Fruit fly (Drosophila melanogaster) whole organism, embryonic: ENCODE results near the gene Kua.

Experiments
- Abd-B ChIP-seq: fragments of 200-800 bp; sonication (Bioruptor generic); optimal IDR thresholded peaks from 2 replicates; lab custom pipeline; 2018; ENCODE audit warnings: missing biosample characterization, mild to moderate bottlenecking, missing genetic modification characterization, moderate library complexity
- Bdp1 ChIP-seq: fragments of 200-800 bp; sonication (Bioruptor generic); optimal IDR thresholded peaks from 3 replicates; lab custom pipeline; 2016; ENCODE audit warnings: missing biosample characterization, missing genetic modification characterization
- Bteb2 ChIP-seq: fragments of 200-800 bp; sonication (Bioruptor generic); optimal IDR thresholded peaks from 2 replicates; lab custom pipeline; 2016; ENCODE audit warnings: missing biosample characterization, missing genetic modification characterization
- CG11456 ChIP-seq: fragments of 200-800 bp; sonication (Bioruptor generic); IDR thresholded peaks from 3 replicates; pipeline ENCODE4 v1.3.6; 2022; ENCODE audit warnings: missing biosample characterization, missing genetic modification characterization
- CG11560 ChIP-seq: fragments of 200-800 bp; sonication (Bioruptor generic); IDR thresholded peaks from 3 replicates; pipeline ENCODE4 v1.3.6; 2022; ENCODE audit warnings: missing biosample characterization, missing genetic modification characterization
- CG12659 ChIP-seq: fragments of 200-800 bp; sonication (Bioruptor generic); optimal IDR thresholded peaks from 3 replicates; lab custom pipeline; 2017; ENCODE audit warnings: mild to moderate bottlenecking, missing biosample characterization, missing genetic modification reagents, missing genetic modification characterization
- CG14441 ChIP-seq: fragments of 200-800 bp; sonication (Bioruptor generic); IDR thresholded peaks from 2 replicates; pipeline ENCODE4 v1.3.6; 2022; ENCODE audit warnings: missing biosample characterization, missing genetic modification characterization
- CG15601 ChIP-seq: fragments of 200-800 bp; sonication (Bioruptor generic); optimal IDR thresholded peaks from 3 replicates; lab custom pipeline; 2019; ENCODE audit warnings: missing biosample characterization, mild to moderate bottlenecking, missing genetic modification characterization, moderate library complexity
- CG1603 ChIP-seq: fragments of 200-800 bp; sonication (Bioruptor generic); optimal IDR thresholded peaks from 2 replicates; lab custom pipeline; 2019; ENCODE audit warnings: missing biosample characterization, mild to moderate bottlenecking, missing genetic modification characterization, moderate library complexity
- CG1647 ChIP-seq: fragments of 200-800 bp; sonication (Bioruptor generic); optimal IDR thresholded peaks from 3 replicates; lab custom pipeline; 2016; ENCODE audit warnings: missing biosample characterization, missing genetic modification characterization
- CG16863 ChIP-seq: fragments of 200-800 bp; sonication (Bioruptor generic); optimal IDR thresholded peaks from 3 replicates; lab custom pipeline; 2016; ENCODE audit warnings: missing biosample characterization, missing genetic modification characterization
- CG2116 ChIP-seq: fragments of 200-800 bp; sonication (Bioruptor generic); optimal IDR thresholded peaks from 3 replicates; lab custom pipeline; 2018; ENCODE audit warnings: missing biosample characterization, mild to moderate bottlenecking, missing genetic modification characterization
- CG2712 ChIP-seq: fragments of 200-800 bp; optimal IDR thresholded peaks from 3 replicates; lab custom pipeline; 2019; ENCODE audit warnings: missing biosample characterization, mild to moderate bottlenecking, missing genetic modification characterization, moderate library complexity
- CG3065 ChIP-seq: fragments of 200-800 bp; sonication (Bioruptor generic); optimal IDR thresholded peaks from 2 replicates; lab custom pipeline; 2016; ENCODE audit warnings: missing biosample characterization, missing genetic modification characterization
- CG32532 ChIP-seq: fragments of 200-800 bp; sonication (Bioruptor generic); IDR thresholded peaks from 2 replicates; pipeline ENCODE4 v1.3.6; 2022; ENCODE audit warnings: missing biosample characterization, missing genetic modification characterization
- CG4282 ChIP-seq: fragments of 200-800 bp; sonication (Bioruptor generic); optimal IDR thresholded peaks from 2 replicates; lab custom pipeline; 2016; ENCODE audit warnings: missing biosample characterization, missing genetic modification characterization
- CG6813 ChIP-seq: fragments of 200-800 bp; sonication (Bioruptor generic); optimal IDR thresholded peaks from 2 replicates; lab custom pipeline; 2017; ENCODE audit warnings: missing biosample characterization, missing genetic modification characterization, mild to moderate bottlenecking, moderate library complexity, missing genetic modification reagents
- CG8388 ChIP-seq: fragments of 200-800 bp; sonication (Bioruptor generic); optimal IDR thresholded peaks from 2 replicates; lab custom pipeline; 2019; ENCODE audit warnings: missing biosample characterization, mild to moderate bottlenecking, missing genetic modification characterization, moderate library complexity
- CHES-1-like ChIP-seq: fragments of 200-800 bp; sonication (Bioruptor generic); optimal IDR thresholded peaks from 2 replicates; lab custom pipeline; 2016; ENCODE audit warnings: missing biosample characterization, missing genetic modification characterization
- CrebB ChIP-seq: fragments of 200-800 bp; sonication (Bioruptor generic); optimal IDR thresholded peaks from 3 replicates; lab custom pipeline; 2018; ENCODE audit warnings: missing biosample characterization, mild to moderate bottlenecking, missing genetic modification characterization
- Dbx ChIP-seq: fragments of 200-800 bp; sonication (Bioruptor generic); IDR thresholded peaks from 3 replicates; pipeline ENCODE4 v1.3.6; 2022; ENCODE audit warnings: missing biosample characterization, missing genetic modification characterization
- Dp ChIP-seq: fragments of 200-800 bp; sonication (Bioruptor generic); optimal IDR thresholded peaks from 2 replicates; lab custom pipeline; 2018; ENCODE audit warnings: missing biosample characterization, mild to moderate bottlenecking, missing genetic modification characterization, moderate library complexity
- HLH54F ChIP-seq: fragments of 200-800 bp; sonication (Bioruptor generic); optimal IDR thresholded peaks from 3 replicates; lab custom pipeline; 2016; ENCODE audit warnings: missing biosample characterization, missing genetic modification characterization
- Hey ChIP-seq: fragments of 200-800 bp; sonication (Bioruptor generic); optimal IDR thresholded peaks from 3 replicates; lab custom pipeline; 2018; ENCODE audit warnings: missing biosample characterization, mild to moderate bottlenecking, missing genetic modification characterization
- HmgZ ChIP-seq: fragments of 200-800 bp; sonication (Bioruptor generic); optimal IDR thresholded peaks from 2 replicates; lab custom pipeline; 2018; ENCODE audit warnings: missing biosample characterization, mild to moderate bottlenecking, missing genetic modification characterization
- Lhr ChIP-seq: fragments of 200-800 bp; sonication (Bioruptor generic); optimal IDR thresholded peaks from 3 replicates; lab custom pipeline; 2017; ENCODE audit warnings: mild to moderate bottlenecking, missing biosample characterization, missing genetic modification reagents, missing genetic modification characterization
- Lpt ChIP-seq: fragments of >200 bp; optimal IDR thresholded peaks from 2 replicates; lab custom pipeline; 2018; ENCODE audit warnings: missing biosample characterization, missing genetic modification characterization
- Mad ChIP-seq: fragments of 200-800 bp; sonication (Bioruptor generic); optimal IDR thresholded peaks from 2 replicates; lab custom pipeline; 2016; ENCODE audit warnings: missing biosample characterization, missing genetic modification characterization
- Myb ChIP-seq: fragments of 200-800 bp; sonication (Bioruptor generic); optimal IDR thresholded peaks from 2 replicates; lab custom pipeline; 2016; ENCODE audit warnings: missing biosample characterization, missing genetic modification characterization
- NC2α ChIP-seq: fragments of 200-800 bp; sonication (Bioruptor generic); optimal IDR thresholded peaks from 2 replicates; lab custom pipeline; 2016; ENCODE audit warnings: missing biosample characterization, missing genetic modification characterization
- Neu2 ChIP-seq: fragments of 200-800 bp; sonication (Bioruptor generic); optimal IDR thresholded peaks from 3 replicates; lab custom pipeline; 2016; ENCODE audit warnings: missing biosample characterization, missing genetic modification characterization, borderline replicate concordance
- Nf-YB ChIP-seq: fragments of 200-800 bp; sonication (Bioruptor generic); optimal IDR thresholded peaks from 3 replicates; lab custom pipeline; 2019; ENCODE audit warnings: missing biosample characterization, mild to moderate bottlenecking, missing genetic modification characterization, moderate library complexity
- Sin3A ChIP-seq: fragments of >200 bp; optimal IDR thresholded peaks from 2 replicates; lab custom pipeline; 2018
- Sox102F ChIP-seq: fragments of 200-800 bp; sonication (Bioruptor generic); optimal IDR thresholded peaks from 2 replicates; lab custom pipeline; 2018; ENCODE audit warnings: missing biosample characterization, mild to moderate bottlenecking, missing genetic modification characterization, moderate library complexity
- Ssrp ChIP-seq: fragments of 200-800 bp; sonication (Bioruptor generic); optimal IDR thresholded peaks from 2 replicates; lab custom pipeline; 2018; ENCODE audit warnings: missing biosample characterization, mild to moderate bottlenecking, missing genetic modification characterization, moderate library complexity
- ase ChIP-seq: fragments of 200-800 bp; sonication (Bioruptor generic); IDR thresholded peaks from 3 replicates; pipeline ENCODE4 v1.3.6; 2022; ENCODE audit warnings: missing biosample characterization, missing genetic modification characterization
- bigmax ChIP-seq: fragments of 200-800 bp; sonication (Bioruptor generic); optimal IDR thresholded peaks from 2 replicates; lab custom pipeline; 2018; ENCODE audit warnings: missing biosample characterization, mild to moderate bottlenecking, missing genetic modification characterization
- ftz-f1 ChIP-seq: fragments of 200-800 bp; sonication (Bioruptor generic); optimal IDR thresholded peaks from 2 replicates; lab custom pipeline; 2016; ENCODE audit warnings: missing biosample characterization, missing genetic modification characterization
- gro ChIP-seq: fragments of 200-800 bp; sonication (Bioruptor generic); optimal IDR thresholded peaks from 2 replicates; lab custom pipeline; 2016; ENCODE audit warnings: missing biosample characterization, missing genetic modification characterization
- h ChIP-seq: fragments of >200 bp; optimal IDR thresholded peaks from 2 replicates; lab custom pipeline; 2017
- insv ChIP-seq, 2 experiments: fragments of 200-800 bp; sonication (Bioruptor generic); optimal IDR thresholded peaks; 3 replicates each; lab custom pipeline; 2016 to 2018; ENCODE audit warnings: missing biosample characterization in 2 of 2, missing genetic modification characterization in 2 of 2
- inv ChIP-seq: fragments of 200-800 bp; sonication (Bioruptor generic); IDR thresholded peaks from 2 replicates; pipeline ENCODE4 v1.3.6; 2022; ENCODE audit warnings: missing biosample characterization, missing genetic modification characterization; ENCODE audit not compliant: partially characterized antibody
- ken ChIP-seq: fragments of 200-800 bp; sonication (Bioruptor generic); IDR thresholded peaks from 3 replicates; pipeline ENCODE4 v1.3.6; 2022; ENCODE audit warnings: missing biosample characterization, missing genetic modification characterization
- maf-S ChIP-seq: fragments of 200-800 bp; sonication (Bioruptor generic); optimal IDR thresholded peaks from 2 replicates; lab custom pipeline; 2016; ENCODE audit warnings: missing biosample characterization, missing genetic modification characterization
- org-1 ChIP-seq: fragments of 200-800 bp; sonication (Bioruptor generic); optimal IDR thresholded peaks from 2 replicates; lab custom pipeline; 2017; ENCODE audit warnings: missing biosample characterization, missing genetic modification characterization
- pzg ChIP-seq: fragments of 200-800 bp; sonication (Bioruptor generic); optimal IDR thresholded peaks from 3 replicates; lab custom pipeline; 2018; ENCODE audit warnings: missing biosample characterization, mild to moderate bottlenecking, missing genetic modification characterization, moderate library complexity
- schlank ChIP-seq: fragments of 200-800 bp; sonication (Bioruptor generic); optimal IDR thresholded peaks from 2 replicates; lab custom pipeline; 2018; ENCODE audit warnings: missing biosample characterization, mild to moderate bottlenecking, missing genetic modification characterization
- shn ChIP-seq: fragments of 200-800 bp; sonication (Bioruptor generic); optimal IDR thresholded peaks from 3 replicates; lab custom pipeline; 2016; ENCODE audit warnings: missing biosample characterization, missing genetic modification characterization
- slp2 ChIP-seq: fragments of 200-800 bp; sonication (Bioruptor generic); optimal IDR thresholded peaks from 2 replicates; lab custom pipeline; 2016; ENCODE audit warnings: missing biosample characterization, missing genetic modification characterization
- sqz ChIP-seq: fragments of 200-800 bp; sonication (Bioruptor generic); optimal IDR thresholded peaks from 3 replicates; lab custom pipeline; 2018; ENCODE audit warnings: missing biosample characterization, mild to moderate bottlenecking, missing genetic modification characterization
- stwl ChIP-seq: fragments of 200-800 bp; sonication (Bioruptor generic); optimal IDR thresholded peaks from 3 replicates; lab custom pipeline; 2018; ENCODE audit warnings: missing biosample characterization, mild to moderate bottlenecking, missing genetic modification characterization, moderate library complexity
- vnd ChIP-seq: fragments of 200-800 bp; sonication (Bioruptor generic); IDR thresholded peaks from 3 replicates; pipeline ENCODE4 v1.3.6; 2022; ENCODE audit warnings: missing biosample characterization, missing genetic modification characterization; ENCODE audit not compliant: partially characterized antibody
- zfh1 ChIP-seq: fragments of 200-800 bp; sonication (Bioruptor generic); IDR thresholded peaks from 3 replicates; pipeline ENCODE4 v1.3.6; 2022; ENCODE audit warnings: missing biosample characterization, missing genetic modification characterization

Kua gene

dm6 chr2L:20098194-20098593 is 813 bp downstream of the Kua start (continued):
- TF ChIP-seq NC2α (GFP tag; lab: Kevin White, UChicago) (no peak), Nf-YB (GFP tag; lab: Kevin White, UChicago) (no peak), Sox102F (GFP tag; lab: Kevin White, UChicago) (no peak), Ssrp (tag; lab: Kevin White, UChicago) (no peak), Mad (GFP tag; lab: Kevin White, UChicago) (no peak), pzg (GFP tag; lab: Kevin White, UChicago) (peak; percentile 8), insv (GFP tag; optimal IDR thresholded peaks at IDR 0.05; lab: Kevin White, UChicago) (no peak), bigmax (no peak), Bteb2 (GFP tag; lab: Kevin White, UChicago) (no peak), sqz (GFP tag; lab: Kevin White, UChicago) (no peak), shn (GFP tag; lab: Kevin White, UChicago) (no peak), Myb (GFP tag; lab: Kevin White, UChicago) (peak; percentile 32), vnd (GFP tag; lab: Robert Waterston, UW) (no peak), Sin3A (lab: Kevin White, UChicago) (no peak), Lpt (GFP tag; lab: Kevin White, UChicago) (no peak), CG4282 (GFP tag; lab: Kevin White, UChicago) (no peak), CG2116 (GFP tag; lab: Kevin White, UChicago) (no peak), zfh1 (GFP tag; lab: Robert Waterston, UW) (no peak), stwl (tag; lab: Kevin White, UChicago) (peak; percentile 57), CG16863 (GFP tag; lab: Kevin White, UChicago) (no peak), CG12659 (GFP tag; lab: Kevin White, UChicago) (no peak), inv (GFP tag; lab: Robert Waterston, UW) (no peak), CG15601 (tag; lab: Kevin White, UChicago) (no peak), Bdp1 (GFP tag; lab: Kevin White, UChicago) (no peak), ase (0 out of 3 replicates have a peak, but pooled peaks have one; percentile 28), slp2 (no peak), CG1603 (tag; lab: Kevin White, UChicago) (peak; percentile 37), CG14441 (no peak), CG8388 (no peak), ftz-f1 (GFP tag; lab: Kevin White, UChicago) (no peak), CG6813 (GFP tag; lab: Kevin White, UChicago) (no peak), CG32532 (GFP tag; lab: Robert Waterston, UW) (peak; percentile 39), Hey (tag; lab: Kevin White, UChicago) (no peak), Abd-B (GFP tag; lab: Kevin White, UChicago) (no peak), org-1 (GFP tag; lab: Kevin White, UChicago) (no peak), CrebB (tag; lab: Kevin White, UChicago) (no peak), Dbx (GFP tag; lab: Robert Waterston, UW) (no peak), gro (GFP tag; lab: Kevin White, UChicago) (no peak), HmgZ (tag; lab: Kevin White, UChicago) (no peak), CHES-1-like (GFP tag; lab: Kevin White, UChicago) (no peak), CG11560 (tag; lab: Robert Waterston, UW) (no peak), CG3065 (GFP tag; lab: Kevin White, UChicago) (no peak), Dp (GFP tag; lab: Kevin White, UChicago) (peak; percentile 61), CG2712 (tag; lab: Kevin White, UChicago) (no peak), ken (GFP tag; lab: Robert Waterston, UW) (no peak), HLH54F (GFP tag; lab: Kevin White, UChicago) (no peak), schlank (tag; lab: Kevin White, UChicago) (no peak), Lhr (GFP tag; lab: Kevin White, UChicago) (peak; percentile 35), h (lab: Kevin White, UChicago) (no peak), CG11456 (0 out of 3 replicates have a peak, but pooled peaks have one; percentile 30), maf-S (GFP tag; lab: Kevin White, UChicago) (no peak), Neu2 (GFP tag; lab: Kevin White, UChicago) (no peak), CG1647 (GFP tag; lab: Kevin White, UChicago) (no peak)
